Worm (Caenorhabditis elegans) whole organism, midembryonic: ENCODE results near the gene sre-1.

Experiments
- flt-1 ChIP-seq: fragments of 200-800 bp; sonication (Bioruptor generic); IDR thresholded peaks from 2 replicates; pipeline ENCODE4 v1.3.6; 2022; ENCODE audit warnings: missing genetic modification characterization, missing compliant biosample characterization
- med-1 ChIP-seq: sonication (generic microtip); optimal IDR thresholded peaks from 2 replicates; lab custom pipeline; 2017; ENCODE audit warnings: missing genetic modification characterization, mild to moderate bottlenecking, missing compliant biosample characterization, antibody characterized with exemption, missing genetic modification reagents; ENCODE audit not compliant: insufficient read depth
- ref-1 ChIP-seq: fragments of 200-800 bp; sonication (Bioruptor generic); conservative IDR thresholded peaks from 2 replicates; pipeline ENCODE4 v1.3.6; 2022; ENCODE audit warnings: missing genetic modification reagents, missing genetic modification characterization, missing compliant biosample characterization
- tab-1 ChIP-seq: fragments of 200-800 bp; sonication (Bioruptor generic); IDR thresholded peaks from 2 replicates; pipeline ENCODE4 v1.3.6; 2022; ENCODE audit warnings: missing genetic modification characterization, missing compliant biosample characterization
- ztf-23 ChIP-seq: fragments of 200-800 bp; sonication (Bioruptor generic); IDR thresholded peaks from 2 replicates; pipeline ENCODE4 v1.3.6; 2022; ENCODE audit warnings: missing genetic modification reagents, missing genetic modification characterization, missing compliant biosample characterization

DNA sequence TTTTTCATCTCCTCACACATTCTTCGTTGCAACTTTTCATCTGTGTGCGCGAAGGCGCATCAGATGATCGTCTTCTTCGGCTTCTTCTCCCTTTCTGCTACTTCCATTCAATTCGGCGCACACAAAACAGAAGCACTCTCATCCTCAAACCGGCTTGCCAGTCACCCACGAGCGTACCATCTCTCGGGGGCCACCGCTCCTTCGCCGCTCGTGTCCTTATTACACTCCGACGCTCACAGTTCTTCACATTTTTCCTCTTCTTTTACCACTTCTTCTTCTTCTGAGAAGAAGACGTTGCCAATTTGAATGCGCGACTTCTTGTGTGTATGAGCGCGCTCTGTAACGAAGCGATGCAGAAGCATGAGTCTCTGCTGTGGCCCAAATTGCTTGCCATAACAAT is 31.0 kb upstream of the sre-1 start:
- TF ChIP-seq ref-1 (GFP tag; lab: Robert Waterston, UW) (no peak), tab-1 (GFP tag; lab: Robert Waterston, UW) (no peak), flt-1 (GFP tag; lab: Robert Waterston, UW) (no peak), med-1 (GFP tag; lab: Kevin White, UChicago) (no peak), ztf-23 (GFP tag; lab: Robert Waterston, UW) (no peak)
